Worm (Caenorhabditis elegans) whole organism, midembryonic: ENCODE measurements around the gene srz-96.

ENCODE experiments used
- T22C8.4 ChIP-seq: fragments of 200-800 bp; sonication (Bioruptor generic); IDR thresholded peaks from 2 replicates; pipeline ENCODE4 v1.3.6; 2022; ENCODE audit warnings: missing genetic modification characterization, missing compliant biosample characterization
- cog-1 ChIP-seq: sonication (generic microtip); optimal IDR thresholded peaks from 2 replicates; lab custom pipeline; 2016; ENCODE audit warnings: missing genetic modification characterization, missing compliant biosample characterization
- flt-1 ChIP-seq: fragments of 200-800 bp; sonication (Bioruptor generic); IDR thresholded peaks from 2 replicates; pipeline ENCODE4 v1.3.6; 2022; ENCODE audit warnings: missing genetic modification characterization, missing compliant biosample characterization
- klf-2 ChIP-seq: fragments of 200-800 bp; sonication (Bioruptor generic); conservative IDR thresholded peaks from 2 replicates; pipeline ENCODE4 v1.3.6; 2022; ENCODE audit warnings: missing genetic modification reagents, missing genetic modification characterization, missing compliant biosample characterization
- tab-1 ChIP-seq: fragments of 200-800 bp; sonication (Bioruptor generic); IDR thresholded peaks from 2 replicates; pipeline ENCODE4 v1.3.6; 2022; ENCODE audit warnings: missing genetic modification characterization, missing compliant biosample characterization
- ztf-29 ChIP-seq: fragments of 200-800 bp; sonication (Bioruptor generic); IDR thresholded peaks from 2 replicates; pipeline ENCODE4 v1.3.6; 2022; ENCODE audit warnings: missing genetic modification reagents, missing genetic modification characterization, missing compliant biosample characterization

DNA sequence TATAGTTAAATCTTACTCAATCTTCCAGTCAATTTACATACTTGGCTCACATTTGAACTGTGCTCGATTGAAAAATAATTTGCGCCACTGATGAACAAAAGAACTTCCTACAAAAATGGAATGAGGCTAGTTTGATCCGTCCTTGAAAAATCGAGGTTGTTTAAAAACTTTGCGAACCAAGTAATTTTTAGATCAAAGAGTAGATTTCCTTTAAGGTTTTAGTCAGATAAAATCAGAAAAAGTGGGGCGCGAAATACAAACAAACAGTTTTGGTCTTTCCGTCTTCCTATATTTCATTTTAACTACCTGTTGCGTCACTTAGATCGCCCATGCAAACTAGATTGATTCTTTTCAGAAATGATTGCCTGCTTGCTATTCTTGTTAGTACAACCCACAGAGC is 2.8 kb downstream of the srz-96 start, which contains the start of gene Y68A4A.10:
- TF ChIP-seq ztf-29 (GFP tag; lab: Robert Waterston, UW): no peak
- TF ChIP-seq tab-1 (GFP tag; lab: Robert Waterston, UW): no peak
- TF ChIP-seq klf-2: no peak
- TF ChIP-seq T22C8.4 (GFP tag; lab: Robert Waterston, UW): no peak
- no peak for TF ChIP-seq flt-1 (GFP tag; lab: Robert Waterston, UW)
- TF ChIP-seq cog-1 (tag; lab: Kevin White, UChicago): no peak
